Fruit fly (Drosophila melanogaster): ENCODE data around the gene CG5787.

DNA sequence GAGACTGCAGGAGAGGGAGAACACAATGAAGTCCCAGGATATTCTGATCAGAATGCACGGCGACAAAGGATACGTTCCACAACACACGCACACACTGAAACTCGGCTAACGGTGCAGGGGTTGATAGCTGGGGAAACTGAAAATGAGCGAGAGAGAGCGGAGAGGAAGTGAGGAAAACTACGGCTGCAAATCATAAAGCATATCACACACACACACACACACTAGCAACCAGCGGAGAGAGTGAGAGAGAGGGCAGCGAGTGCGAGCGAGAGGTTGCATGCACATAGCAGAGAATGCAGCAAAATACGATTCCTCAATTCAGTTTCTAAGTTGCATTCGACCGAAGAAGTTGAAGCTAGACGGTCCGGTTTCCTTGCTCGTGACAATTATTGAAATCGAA is 34.5 kb downstream of the CG5787 start:
- no peak for TF ChIP-seq CTCF (optimal IDR thresholded peaks at IDR 0.05)
- TF ChIP-seq CG8478 (optimal IDR thresholded peaks at IDR 0.05) = no peak

Data from S2 (cell line).